Fruit fly (Drosophila melanogaster) S2 (cell line): ENCODE data around the gene CG15365.

Experiments
- CG8478 ChIP-seq: fragments of >200 bp; optimal IDR thresholded peaks from 2 replicates; lab custom pipeline; 2018
- CTCF ChIP-seq, 2 experiments: fragments of >200 bp; optimal IDR thresholded peaks; 2 replicates each; lab custom pipeline; 2018

DNA sequence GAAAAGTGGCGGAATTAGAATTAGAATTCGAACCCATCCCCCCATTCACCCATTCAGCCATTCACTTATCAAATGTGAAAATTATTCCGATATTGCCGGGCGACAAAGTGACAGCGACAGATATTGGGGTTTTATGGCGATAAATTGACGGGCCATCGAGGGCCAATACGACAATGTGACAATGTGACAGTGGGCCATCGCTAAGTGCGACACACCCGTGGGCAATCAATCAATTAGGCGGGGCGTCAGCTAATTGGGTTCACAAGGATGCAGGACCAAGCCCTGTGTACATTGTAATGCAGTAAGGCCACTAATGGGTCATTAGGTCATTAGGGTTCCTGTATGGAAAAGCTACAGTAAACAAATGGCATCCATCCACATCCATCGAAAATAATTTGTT is 6.3 kb upstream of the CG15365 start:
- TF ChIP-seq CG8478 (no peak), CTCF (optimal IDR thresholded peaks at IDR 0.05; lab: Kevin White, UChicago) (no peak)
